Fruit fly (Drosophila melanogaster) whole organism, prepupa: Measurements from ENCODE around the gene CG11656.

Experiments
- CG6792 ChIP-seq: fragments of 200-800 bp; sonication (Bioruptor generic); optimal IDR thresholded peaks from 3 replicates; lab custom pipeline; 2016; ENCODE audit warnings: missing biosample characterization, missing genetic modification characterization
- CG6854 ChIP-seq: fragments of 200-800 bp; sonication (Bioruptor generic); optimal IDR thresholded peaks from 2 replicates; lab custom pipeline; 2017; ENCODE audit warnings: missing biosample characterization, mild to moderate bottlenecking, missing genetic modification characterization
- acj6 ChIP-seq: fragments of 200-800 bp; sonication (Bioruptor generic); optimal IDR thresholded peaks from 3 replicates; lab custom pipeline; 2016; ENCODE audit warnings: missing biosample characterization, missing genetic modification characterization

dm6 chr3R:12960929-12961855 lies 48.5 kb upstream of the CG11656 start, which contains the start of gene Spc25:
- TF ChIP-seq CG6854 (no peak), acj6 (GFP tag; lab: Kevin White, UChicago) (peak; percentile 30), CG6792 (peak; percentile 0)
